Worm (Caenorhabditis elegans): ENCODE results near the gene F44E7.3.
A peak's percentile ranks its signal among the peaks of the same experiment; 100 is the strongest.
"Not testable (repeated sequence)": the region's sequence is repeated elsewhere in the genome, so short reads cannot be mapped to it uniquely, and the experiment has no call there.

Gene F44E7.3

ce11 chrV:5768292-5768695 is 3.5 kb upstream of the F44E7.3 start (continued):
- TF ChIP-seq egl-27 (tag; optimal IDR thresholded peaks at IDR 0.05) (peak; percentile 78), nhr-25 (tag; optimal IDR thresholded peaks at IDR 0.05) (peak; percentile 49), mab-5 (tag; optimal IDR thresholded peaks at IDR 0.05) (peak; percentile 19), mbf-1 (tag; optimal IDR thresholded peaks at IDR 0.05) (no peak), lin-39 (tag; optimal IDR thresholded peaks at IDR 0.05) (no peak)

- TF ChIP-seq nhr-23 (tag; optimal IDR thresholded peaks at IDR 0.05) (no peak), sma-9 (GFP tag; optimal IDR thresholded peaks at IDR 0.05) (peak; percentile 54), sma-9 (tag; optimal IDR thresholded peaks at IDR 0.05) (no peak), crh-2 (tag; optimal IDR thresholded peaks at IDR 0.05) (peak; percentile 20), fos-1 (tag; optimal IDR thresholded peaks at IDR 0.05) (peak; percentile 41)
Measured at ce11 chrV:5769500-5769899, 2.2 kb upstream of the F44E7.3 start.

ce11 chrV:5769999-5770398 is 1.7 kb upstream of the F44E7.3 start:
- TF ChIP-seq fos-1 (tag; optimal IDR thresholded peaks at IDR 0.05), result no peak
- no peak for TF ChIP-seq snpc-4 (tag; optimal IDR thresholded peaks at IDR 0.05)
- TF ChIP-seq nhr-129 (tag; optimal IDR thresholded peaks at IDR 0.05), result no peak
- TF ChIP-seq mbf-1 (tag; optimal IDR thresholded peaks at IDR 0.05), result no peak

ce11 chrV:5772503-5772902 is 758 bp downstream of the F44E7.3 start:
- no peak for TF ChIP-seq alr-1 (tag; optimal IDR thresholded peaks at IDR 0.05)
- TF ChIP-seq peb-1 (tag; optimal IDR thresholded peaks at IDR 0.05), result no peak
- no peak for TF ChIP-seq crh-2 (tag; optimal IDR thresholded peaks at IDR 0.05)
- no peak for TF ChIP-seq nhr-129 (tag; optimal IDR thresholded peaks at IDR 0.05)
- no peak for TF ChIP-seq ceh-82 (tag; optimal IDR thresholded peaks at IDR 0.05)
- TF ChIP-seq R02D3.7 (tag; optimal IDR thresholded peaks at IDR 0.05), result no peak
- no peak for TF ChIP-seq ztf-1 (GFP tag; conservative IDR thresholded peaks at IDR 0.05)
- no peak for TF ChIP-seq snpc-4 (tag; optimal IDR thresholded peaks at IDR 0.05)
- no peak for TF ChIP-seq gmeb-1 (tag; optimal IDR thresholded peaks at IDR 0.05)
- TF ChIP-seq nhr-25 (tag; optimal IDR thresholded peaks at IDR 0.05), result no peak
- TF ChIP-seq ama-1 (optimal IDR thresholded peaks at IDR 0.05), result no peak
- TF ChIP-seq dmd-4 (tag; optimal IDR thresholded peaks at IDR 0.05), result no peak
- no peak for TF ChIP-seq sma-9 (GFP tag; optimal IDR thresholded peaks at IDR 0.05)
- no peak for TF ChIP-seq sma-9 (tag; optimal IDR thresholded peaks at IDR 0.05)
- TF ChIP-seq ztf-11 (tag; optimal IDR thresholded peaks at IDR 0.05), result no peak
- no peak for TF ChIP-seq sem-4 (tag; optimal IDR thresholded peaks at IDR 0.05)
- no peak for TF ChIP-seq zag-1 (tag; optimal IDR thresholded peaks at IDR 0.05)
- no peak for TF ChIP-seq ztf-4 (tag; optimal IDR thresholded peaks at IDR 0.05)
- TF ChIP-seq lin-13 (GFP tag; optimal IDR thresholded peaks at IDR 0.05), result no peak
- TF ChIP-seq skn-1 (tag; optimal IDR thresholded peaks at IDR 0.05), result no peak

- no peak for TF ChIP-seq mbf-1 (tag; optimal IDR thresholded peaks at IDR 0.05)
- no peak for TF ChIP-seq ztf-4 (tag; optimal IDR thresholded peaks at IDR 0.05)
- TF ChIP-seq crh-2 (tag; optimal IDR thresholded peaks at IDR 0.05), result no peak
- no peak for TF ChIP-seq ama-1 (optimal IDR thresholded peaks at IDR 0.05)
- no peak for TF ChIP-seq lsy-2 (tag; optimal IDR thresholded peaks at IDR 0.05)
- no peak for TF ChIP-seq nhr-10 (tag; optimal IDR thresholded peaks at IDR 0.05)
- no peak for TF ChIP-seq gmeb-1 (tag; optimal IDR thresholded peaks at IDR 0.05)
- no peak for TF ChIP-seq zag-1 (tag; optimal IDR thresholded peaks at IDR 0.05)
Measured at ce11 chrV:5774137-5774536, 2.4 kb downstream of the F44E7.3 start.

- TF ChIP-seq C34F6.9 (tag; optimal IDR thresholded peaks at IDR 0.05), result peak; percentile 59
- peak; percentile 19 for TF ChIP-seq sma-3 (GFP tag; optimal IDR thresholded peaks at IDR 0.05)
- peak; percentile 52 for TF ChIP-seq nhr-129 (tag; optimal IDR thresholded peaks at IDR 0.05)
- TF ChIP-seq F13H6.1 (tag; optimal IDR thresholded peaks at IDR 0.05), result peak; percentile 53
- peak; percentile 3 for TF ChIP-seq gmeb-1 (tag; optimal IDR thresholded peaks at IDR 0.05)
- peak; percentile 50 for TF ChIP-seq lin-13 (GFP tag; optimal IDR thresholded peaks at IDR 0.05)
- TF ChIP-seq unc-55 (GFP tag; optimal IDR thresholded peaks at IDR 0.05), result peak; percentile 64
- peak in 1 of 2 experiments; percentile 59 for TF ChIP-seq lsy-2 (tag; optimal IDR thresholded peaks at IDR 0.05)
- TF ChIP-seq nhr-25 (tag; optimal IDR thresholded peaks at IDR 0.05), result peak; percentile 2
- TF ChIP-seq crh-2 (tag; optimal IDR thresholded peaks at IDR 0.05), result peak; percentile 32
- TF ChIP-seq sma-9 (GFP tag; optimal IDR thresholded peaks at IDR 0.05), result peak; percentile 11
- TF ChIP-seq sma-9 (tag; optimal IDR thresholded peaks at IDR 0.05), result not testable (repeated sequence)
Measured at ce11 chrV:5776941-5777340, 5.2 kb downstream of the F44E7.3 start, which contains the start of gene F44E7.4. Gene F44E7.4 (minus strand): TSS chrV:5776953.

Data from whole organism, L2 larva.